Fruit fly (Drosophila melanogaster): ENCODE data around the gene Hml.

Gene Hml

DNA sequence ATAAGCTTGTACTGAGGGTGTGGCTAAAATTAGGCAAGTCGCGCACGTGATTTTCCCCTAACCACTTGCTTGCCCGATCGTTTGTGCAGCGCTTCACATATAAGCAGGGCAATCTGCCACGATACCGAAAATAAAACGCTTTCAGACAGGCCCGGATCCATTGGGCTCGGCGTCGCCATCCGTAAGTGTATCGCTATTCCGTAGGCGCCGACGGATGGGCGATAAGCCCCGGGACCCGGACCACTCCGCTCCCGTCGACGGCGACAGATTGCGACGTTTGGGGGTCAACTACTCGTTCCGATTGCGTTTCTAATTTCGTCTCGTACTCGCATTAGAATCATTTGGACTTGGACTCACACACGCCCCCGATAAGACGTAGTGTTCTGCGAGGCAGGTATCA lies 16.5 kb downstream of the Hml start (continued):
- TF ChIP-seq CG12219 (GFP tag; optimal IDR thresholded peaks at IDR 0.05) = peak; percentile 75
- TF ChIP-seq CG7745 (tag; optimal IDR thresholded peaks at IDR 0.05) = no peak
- TF ChIP-seq salm (tag; optimal IDR thresholded peaks at IDR 0.05) = no peak
- peak; percentile 75 for TF ChIP-seq CG17912 (GFP tag; optimal IDR thresholded peaks at IDR 0.05)
- TF ChIP-seq amos (GFP tag; IDR thresholded peaks at IDR 0.05; ENCODE audit: partially characterized antibody) = peak; percentile 75
- TF ChIP-seq onecut (GFP tag; IDR thresholded peaks at IDR 0.05) = peak; percentile 66
- peak; percentile 87 for TF ChIP-seq CG13424 (tag; optimal IDR thresholded peaks at IDR 0.05)
- TF ChIP-seq bsh (GFP tag; optimal IDR thresholded peaks at IDR 0.05) = peak in 1 of 2 experiments; percentile 85
- TF ChIP-seq Dll (GFP tag; IDR thresholded peaks at IDR 0.05; ENCODE audit: partially characterized antibody) = no peak
- no peak for TF ChIP-seq CG10267 (tag; optimal IDR thresholded peaks at IDR 0.05)
- TF ChIP-seq CG31224 (GFP tag; IDR thresholded peaks at IDR 0.05) = peak; percentile 72
- TF ChIP-seq gro (GFP tag; optimal IDR thresholded peaks at IDR 0.05) = no peak
- TF ChIP-seq CG8944 (GFP tag; optimal IDR thresholded peaks at IDR 0.05) = peak; percentile 89
- no peak for TF ChIP-seq CG10431 (GFP tag; optimal IDR thresholded peaks at IDR 0.05)
- TF ChIP-seq Ptx1 (GFP tag; IDR thresholded peaks at IDR 0.05) = no peak; the same call in none of the 2 replicates
- TF ChIP-seq CG13287 (GFP tag; IDR thresholded peaks at IDR 0.05; ENCODE audit: partially characterized antibody) = peak; percentile 25; the same call in 1 of the 2 replicates
- peak; percentile 77 for TF ChIP-seq Oli (tag; optimal IDR thresholded peaks at IDR 0.05)
- peak; percentile 85 for TF ChIP-seq sd (tag; optimal IDR thresholded peaks at IDR 0.05)
- TF ChIP-seq CG4404 (GFP tag; IDR thresholded peaks at IDR 0.05) = no peak
- TF ChIP-seq Stat92E (GFP tag; optimal IDR thresholded peaks at IDR 0.05) = peak in 1 of 3 experiments; percentile 3
- TF ChIP-seq Dek (tag; optimal IDR thresholded peaks at IDR 0.05) = peak; percentile 83
- TF ChIP-seq CG12391 (tag; optimal IDR thresholded peaks at IDR 0.05) = peak; percentile 72
- no peak for TF ChIP-seq Fer1 (GFP tag; optimal IDR thresholded peaks at IDR 0.05)
- no peak for TF ChIP-seq Trl (optimal IDR thresholded peaks at IDR 0.05)
- TF ChIP-seq Trl (GFP tag; optimal IDR thresholded peaks at IDR 0.05) = peak; percentile 82
- peak; percentile 87 for TF ChIP-seq chn (GFP tag; optimal IDR thresholded peaks at IDR 0.05)
- peak; percentile 32 for TF ChIP-seq Hmx (GFP tag; optimal IDR thresholded peaks at IDR 0.05)
- TF ChIP-seq Lim3 (GFP tag; IDR thresholded peaks at IDR 0.05) = peak; percentile 73
- TF ChIP-seq CG1603 (tag; optimal IDR thresholded peaks at IDR 0.05) = peak; percentile 91
- TF ChIP-seq HLHmδ (GFP tag; optimal IDR thresholded peaks at IDR 0.05) = no peak
- TF ChIP-seq CG11456 (GFP tag; IDR thresholded peaks at IDR 0.05) = peak; percentile 99
- peak; percentile 1 for TF ChIP-seq MESR4 (GFP tag; optimal IDR thresholded peaks at IDR 0.05)
- peak; percentile 87 for TF ChIP-seq CG11085 (GFP tag; IDR thresholded peaks at IDR 0.05)
- no peak for TF ChIP-seq Elba2 (GFP tag; optimal IDR thresholded peaks at IDR 0.05)
- TF ChIP-seq CTCF (GFP tag; optimal IDR thresholded peaks at IDR 0.05) = no peak
- peak; percentile 43 for TF ChIP-seq CG15073 (GFP tag; optimal IDR thresholded peaks at IDR 0.05)
- peak; percentile 71 for TF ChIP-seq inv (GFP tag; IDR thresholded peaks at IDR 0.05; ENCODE audit: partially characterized antibody)
- TF ChIP-seq p53 (GFP tag; optimal IDR thresholded peaks at IDR 0.05) = peak; percentile 70
- TF ChIP-seq CG12236 (GFP tag; optimal IDR thresholded peaks at IDR 0.05) = peak; percentile 61
- TF ChIP-seq CG3407 (GFP tag; optimal IDR thresholded peaks at IDR 0.05) = peak; percentile 54
- no peak for TF ChIP-seq pb (GFP tag; optimal IDR thresholded peaks at IDR 0.05)
- peak; percentile 59 for TF ChIP-seq CG2875 (GFP tag; optimal IDR thresholded peaks at IDR 0.05)
- peak; percentile 66; the same call in 1 of the 3 replicates for TF ChIP-seq C15 (GFP tag; IDR thresholded peaks at IDR 0.05)
- TF ChIP-seq Myb (GFP tag; optimal IDR thresholded peaks at IDR 0.05) = peak; percentile 78
- TF ChIP-seq CG2129 (GFP tag; IDR thresholded peaks at IDR 0.05; ENCODE audit: partially characterized antibody) = no peak
- TF ChIP-seq Dip2 (GFP tag; IDR thresholded peaks at IDR 0.05) = no peak
- TF ChIP-seq aop (GFP tag; IDR thresholded peaks at IDR 0.05) = peak; percentile 93
- TF ChIP-seq tgo (GFP tag; IDR thresholded peaks at IDR 0.05) = peak; percentile 81
- TF ChIP-seq bab2 (GFP tag; optimal IDR thresholded peaks at IDR 0.05) = peak; percentile 91
- peak; percentile 89 for TF ChIP-seq seq (GFP tag; IDR thresholded peaks at IDR 0.05)
- TF ChIP-seq wek (GFP tag; optimal IDR thresholded peaks at IDR 0.05) = peak; percentile 56
